Fruit fly (Drosophila melanogaster): Measurements from ENCODE around the gene IFT52.

Gene IFT52

dm6 chr2L:6557429-6558384 is at the start of gene IFT52, which contains the start of gene COX5B:
TSS of gene IFT52 (minus strand) at chr2L:6557502.
TSS of gene COX5B (plus strand) at chr2L:6557800.
- TF ChIP-seq insv (optimal IDR thresholded peaks at IDR 0.05) = no peak

- TF ChIP-seq Sin3A (optimal IDR thresholded peaks at IDR 0.05) (no peak), insv (optimal IDR thresholded peaks at IDR 0.05) (no peak), Myc (optimal IDR thresholded peaks at IDR 0.05) (no peak), ttk (optimal IDR thresholded peaks at IDR 0.05) (no peak), h (optimal IDR thresholded peaks at IDR 0.05) (no peak), psq (optimal IDR thresholded peaks at IDR 0.05) (no peak)
These were observed 43.8 kb upstream of the IFT52 start, which contains the start of gene Dpp10 for dm6 chr2L:6601018-6601505. TSS of gene Dpp10 (minus strand) at chr2L:6601068.

- TF ChIP-seq h (optimal IDR thresholded peaks at IDR 0.05) (no peak), Myc (optimal IDR thresholded peaks at IDR 0.05) (no peak), psq (optimal IDR thresholded peaks at IDR 0.05) (no peak), ttk (optimal IDR thresholded peaks at IDR 0.05) (no peak)
These were observed 37.7 kb upstream of the IFT52 start for dm6 chr2L:6595027-6595426.

- no peak for TF ChIP-seq h (optimal IDR thresholded peaks at IDR 0.05)
- no peak for TF ChIP-seq Myc (optimal IDR thresholded peaks at IDR 0.05)
- TF ChIP-seq Sin3A (optimal IDR thresholded peaks at IDR 0.05) = no peak
- no peak for TF ChIP-seq psq (optimal IDR thresholded peaks at IDR 0.05)
- TF ChIP-seq ttk (optimal IDR thresholded peaks at IDR 0.05) = no peak
- TF ChIP-seq insv (optimal IDR thresholded peaks at IDR 0.05) = no peak
These were observed 27.0 kb upstream of the IFT52 start for dm6 chr2L:6584346-6584745.

- TF ChIP-seq ttk (optimal IDR thresholded peaks at IDR 0.05) (no peak), insv (optimal IDR thresholded peaks at IDR 0.05) (no peak), Sin3A (optimal IDR thresholded peaks at IDR 0.05) (no peak), Myc (optimal IDR thresholded peaks at IDR 0.05) (no peak), h (optimal IDR thresholded peaks at IDR 0.05) (no peak), psq (optimal IDR thresholded peaks at IDR 0.05) (no peak)
These were observed 21.7 kb upstream of the IFT52 start for dm6 chr2L:6579045-6579444.

dm6 chr2L:6566020-6566687 is 8.9 kb upstream of the IFT52 start, which contains the start of gene CG13766:
TSS of gene CG13766 (minus strand) at chr2L:6566181.
- TF ChIP-seq h (optimal IDR thresholded peaks at IDR 0.05) (no peak), Sin3A (optimal IDR thresholded peaks at IDR 0.05) (no peak), Myc (optimal IDR thresholded peaks at IDR 0.05) (no peak), insv (optimal IDR thresholded peaks at IDR 0.05) (no peak), psq (optimal IDR thresholded peaks at IDR 0.05) (no peak), ttk (optimal IDR thresholded peaks at IDR 0.05) (no peak)

- TF ChIP-seq Myc (optimal IDR thresholded peaks at IDR 0.05) = no peak
- TF ChIP-seq Sin3A (optimal IDR thresholded peaks at IDR 0.05) = no peak
These were observed 7.7 kb upstream of the IFT52 start for dm6 chr2L:6564955-6565354.

- TF ChIP-seq insv (optimal IDR thresholded peaks at IDR 0.05) (no peak), h (optimal IDR thresholded peaks at IDR 0.05) (no peak), Myc (optimal IDR thresholded peaks at IDR 0.05) (no peak), Sin3A (optimal IDR thresholded peaks at IDR 0.05) (no peak)
These were observed 5.0 kb upstream of the IFT52 start for dm6 chr2L:6562358-6562687.

dm6 chr2L:6561463-6562357 is 4.4 kb upstream of the IFT52 start, which contains the start of the genes Trmt6 and Ent2:
TSS of gene Trmt6 (minus strand) at chr2L:6562289.
TSS of gene Ent2 (plus strand) at chr2L:6562325.
- TF ChIP-seq h (optimal IDR thresholded peaks at IDR 0.05) (no peak), psq (optimal IDR thresholded peaks at IDR 0.05) (no peak), ttk (optimal IDR thresholded peaks at IDR 0.05) (no peak)

dm6 chr2L:6559131-6559530 is 1.8 kb upstream of the IFT52 start, which contains the start of gene COX5BL:
TSS of gene COX5BL (plus strand) at chr2L:6559431.
- TF ChIP-seq Sin3A (optimal IDR thresholded peaks at IDR 0.05) (no peak), psq (optimal IDR thresholded peaks at IDR 0.05) (no peak), insv (optimal IDR thresholded peaks at IDR 0.05) (no peak), ttk (optimal IDR thresholded peaks at IDR 0.05) (no peak), Myc (optimal IDR thresholded peaks at IDR 0.05) (no peak), h (optimal IDR thresholded peaks at IDR 0.05) (no peak)

- TF ChIP-seq psq (optimal IDR thresholded peaks at IDR 0.05) = no peak
- no peak for TF ChIP-seq ttk (optimal IDR thresholded peaks at IDR 0.05)
- no peak for TF ChIP-seq Myc (optimal IDR thresholded peaks at IDR 0.05)
- no peak for TF ChIP-seq Sin3A (optimal IDR thresholded peaks at IDR 0.05)
- no peak for TF ChIP-seq h (optimal IDR thresholded peaks at IDR 0.05)
- TF ChIP-seq insv (optimal IDR thresholded peaks at IDR 0.05) = no peak
These were observed 3.5 kb downstream of the IFT52 start for dm6 chr2L:6553797-6554188.
